Fruit fly (Drosophila melanogaster): ENCODE measurements around the gene Noc1.

Gene Noc1

DNA sequence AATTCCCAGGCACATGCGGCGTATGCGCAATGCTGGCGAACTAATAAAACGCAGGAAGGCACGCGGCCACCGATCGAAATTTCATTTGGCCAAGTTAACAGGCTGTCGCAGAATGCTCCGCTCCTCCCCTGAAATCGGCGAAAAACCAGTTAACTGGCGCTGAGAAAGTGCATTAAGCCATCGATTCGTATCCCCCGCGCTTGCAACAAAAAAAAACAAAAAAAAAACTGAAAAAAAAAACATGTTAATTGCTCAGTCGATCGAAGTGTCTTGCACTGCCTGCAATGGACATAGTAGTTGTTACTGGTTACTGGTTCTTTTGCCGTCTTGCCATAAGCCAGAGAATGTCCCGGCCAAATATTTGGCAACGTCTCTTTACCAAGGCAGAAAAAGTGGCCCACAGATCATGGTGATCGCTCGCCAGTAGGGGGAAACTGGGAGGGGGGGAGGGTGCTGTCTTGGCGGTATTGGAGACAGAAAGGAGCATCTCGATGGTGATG lies 21.8 kb upstream of the Noc1 start:
- TF ChIP-seq h (optimal IDR thresholded peaks at IDR 0.05) (no peak), Myc (optimal IDR thresholded peaks at IDR 0.05) (no peak), insv (optimal IDR thresholded peaks at IDR 0.05) (no peak), psq (optimal IDR thresholded peaks at IDR 0.05) (no peak), Sin3A (optimal IDR thresholded peaks at IDR 0.05) (no peak), ttk (optimal IDR thresholded peaks at IDR 0.05) (no peak)

dm6 chr3L:11053843-11054242 lies 20.7 kb upstream of the Noc1 start, which contains the start of gene CG7888:
Gene CG7888, plus strand, starts transcription at chr3L:11054035.
- TF ChIP-seq psq (optimal IDR thresholded peaks at IDR 0.05) (no peak), insv (optimal IDR thresholded peaks at IDR 0.05) (no peak), ttk (optimal IDR thresholded peaks at IDR 0.05) (no peak), Sin3A (optimal IDR thresholded peaks at IDR 0.05) (no peak), h (optimal IDR thresholded peaks at IDR 0.05) (no peak), Myc (optimal IDR thresholded peaks at IDR 0.05) (no peak)

DNA sequence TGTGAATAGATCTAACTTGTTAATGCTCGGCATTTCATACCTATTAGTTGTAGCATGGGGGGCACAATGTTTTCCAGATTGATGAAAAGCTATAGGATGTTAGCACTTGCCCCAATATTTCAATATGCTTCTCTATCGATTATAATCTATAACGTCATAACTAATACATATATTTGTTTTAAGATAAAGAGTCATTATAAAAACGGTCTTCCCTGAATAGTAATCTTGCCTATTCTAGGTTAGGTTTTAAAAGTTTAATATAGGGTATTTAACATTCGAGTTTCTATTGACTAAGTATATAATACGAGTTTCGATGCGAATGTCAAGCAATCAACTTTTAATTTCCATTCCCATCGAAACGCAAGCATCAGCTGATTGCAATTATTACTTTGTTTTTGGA lies 13.4 kb upstream of the Noc1 start, which contains the start of the genes CG6321 and Blos2:
Gene CG6321, minus strand, starts transcription at position 25 of the 400 bp plus-strand sequence.
Gene Blos2, plus strand, starts transcription at position 372 of the 400 bp plus-strand sequence.
- TF ChIP-seq h (optimal IDR thresholded peaks at IDR 0.05) (no peak), ttk (optimal IDR thresholded peaks at IDR 0.05) (no peak), insv (optimal IDR thresholded peaks at IDR 0.05) (no peak), psq (optimal IDR thresholded peaks at IDR 0.05) (no peak), Myc (optimal IDR thresholded peaks at IDR 0.05) (no peak), Sin3A (optimal IDR thresholded peaks at IDR 0.05) (no peak)

DNA sequence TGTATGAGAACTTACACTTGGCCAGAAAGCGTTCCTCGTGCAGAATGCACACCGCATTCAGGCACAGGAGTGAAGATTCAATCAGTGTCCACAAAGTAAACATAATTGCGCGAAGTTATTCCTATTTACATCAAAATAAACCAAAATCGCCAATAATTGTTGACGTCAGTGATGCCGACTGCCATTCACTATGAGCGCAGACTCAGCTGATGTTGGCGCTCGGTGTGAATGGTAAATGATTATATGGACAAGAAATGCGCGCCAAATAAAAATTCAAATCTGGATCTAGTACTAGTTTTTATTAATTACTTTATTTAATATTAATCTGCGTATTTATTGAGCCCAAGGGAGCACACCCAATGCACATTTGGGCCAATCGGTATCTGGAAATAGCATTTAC lies 12.1 kb upstream of the Noc1 start, which contains the start of gene CG32069:
Gene CG32069, minus strand, starts transcription at position 174 of the 400 bp plus-strand sequence.
- no peak for TF ChIP-seq insv (optimal IDR thresholded peaks at IDR 0.05)
- no peak for TF ChIP-seq h (optimal IDR thresholded peaks at IDR 0.05)
- TF ChIP-seq ttk (optimal IDR thresholded peaks at IDR 0.05): no peak
- no peak for TF ChIP-seq Myc (optimal IDR thresholded peaks at IDR 0.05)
- no peak for TF ChIP-seq Sin3A (optimal IDR thresholded peaks at IDR 0.05)
- no peak for TF ChIP-seq psq (optimal IDR thresholded peaks at IDR 0.05)

DNA sequence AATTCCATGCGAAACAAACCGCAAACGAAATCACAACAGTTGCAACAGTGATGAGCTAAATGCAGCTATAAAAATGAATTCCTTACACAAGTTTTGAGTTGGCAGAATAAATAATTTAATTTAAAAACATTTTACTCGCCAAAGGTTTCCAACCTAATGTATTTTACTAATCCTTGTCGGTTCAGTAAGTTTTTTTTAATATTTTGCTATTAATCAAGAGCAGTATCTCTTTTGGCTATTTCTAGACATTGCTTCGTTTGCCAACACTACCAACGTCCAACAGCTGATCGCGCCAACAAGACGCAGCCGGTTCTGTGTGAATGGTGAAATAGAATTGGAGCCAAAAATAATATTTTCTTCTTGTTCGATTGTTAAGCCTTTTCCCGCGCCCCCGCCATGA lies 9.9 kb upstream of the Noc1 start, which contains the start of the genes CG32075, CG45101 and SuUR:
Gene CG32075, minus strand, starts transcription at position 253 of the 400 bp plus-strand sequence.
Gene CG45101, plus strand, starts transcription at position 303 of the 400 bp plus-strand sequence.
Gene SuUR, plus strand, starts transcription at position 303 of the 400 bp plus-strand sequence.
- TF ChIP-seq ttk (optimal IDR thresholded peaks at IDR 0.05) (no peak), Sin3A (optimal IDR thresholded peaks at IDR 0.05) (no peak), Myc (optimal IDR thresholded peaks at IDR 0.05) (no peak), insv (optimal IDR thresholded peaks at IDR 0.05) (no peak), psq (optimal IDR thresholded peaks at IDR 0.05) (no peak), h (optimal IDR thresholded peaks at IDR 0.05) (no peak)

DNA sequence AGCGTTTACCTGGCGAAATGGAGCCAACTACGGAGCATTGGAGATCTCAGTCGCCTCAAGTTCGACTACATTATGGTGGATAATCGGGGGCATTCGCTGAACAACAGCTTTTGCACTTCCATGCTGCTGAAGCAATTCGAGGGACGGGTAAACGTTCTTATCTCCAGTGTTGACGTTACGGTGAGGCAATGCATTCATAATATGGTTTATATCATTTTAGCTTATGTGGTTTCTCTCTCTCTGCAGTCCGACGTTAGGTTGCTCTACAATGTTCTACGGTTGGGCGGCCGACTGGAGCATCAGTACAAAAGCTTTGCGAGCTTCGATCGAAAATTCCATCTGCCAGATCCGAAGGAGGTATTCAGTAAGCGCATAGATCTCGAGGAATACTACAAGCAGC lies 8.7 kb upstream of the Noc1 start:
- no peak for TF ChIP-seq insv (optimal IDR thresholded peaks at IDR 0.05)
- TF ChIP-seq h (optimal IDR thresholded peaks at IDR 0.05): no peak
- TF ChIP-seq ttk (optimal IDR thresholded peaks at IDR 0.05): no peak
- TF ChIP-seq psq (optimal IDR thresholded peaks at IDR 0.05): no peak
- no peak for TF ChIP-seq Sin3A (optimal IDR thresholded peaks at IDR 0.05)
- TF ChIP-seq Myc (optimal IDR thresholded peaks at IDR 0.05): no peak

- TF ChIP-seq insv (optimal IDR thresholded peaks at IDR 0.05): no peak
- TF ChIP-seq Myc (optimal IDR thresholded peaks at IDR 0.05): no peak
- TF ChIP-seq ttk (optimal IDR thresholded peaks at IDR 0.05): no peak
- TF ChIP-seq Sin3A (optimal IDR thresholded peaks at IDR 0.05): no peak
- TF ChIP-seq psq (optimal IDR thresholded peaks at IDR 0.05): no peak
Measured at dm6 chr3L:11069764-11070163, 4.8 kb upstream of the Noc1 start, which contains the start of gene CG6310. Gene CG6310, minus strand, starts transcription at chr3L:11069864.

- TF ChIP-seq ttk (optimal IDR thresholded peaks at IDR 0.05): no peak
- no peak for TF ChIP-seq psq (optimal IDR thresholded peaks at IDR 0.05)
- TF ChIP-seq h (optimal IDR thresholded peaks at IDR 0.05): no peak
- no peak for TF ChIP-seq Myc (optimal IDR thresholded peaks at IDR 0.05)
- no peak for TF ChIP-seq Sin3A (optimal IDR thresholded peaks at IDR 0.05)
Measured at dm6 chr3L:11070372-11070854, 4.2 kb upstream of the Noc1 start, which contains the start of gene Mocs1. Gene Mocs1, plus strand, starts transcription at chr3L:11070526.

dm6 chr3L:11071057-11071456 lies 3.5 kb upstream of the Noc1 start:
- no peak for TF ChIP-seq h (optimal IDR thresholded peaks at IDR 0.05)
- no peak for TF ChIP-seq ttk (optimal IDR thresholded peaks at IDR 0.05)
- no peak for TF ChIP-seq Myc (optimal IDR thresholded peaks at IDR 0.05)
- TF ChIP-seq Sin3A (optimal IDR thresholded peaks at IDR 0.05): no peak
- TF ChIP-seq insv (optimal IDR thresholded peaks at IDR 0.05): no peak
- TF ChIP-seq psq (optimal IDR thresholded peaks at IDR 0.05): no peak

- no peak for TF ChIP-seq h (optimal IDR thresholded peaks at IDR 0.05)
- no peak for TF ChIP-seq psq (optimal IDR thresholded peaks at IDR 0.05)
- no peak for TF ChIP-seq Sin3A (optimal IDR thresholded peaks at IDR 0.05)
- TF ChIP-seq Myc (optimal IDR thresholded peaks at IDR 0.05): no peak
- no peak for TF ChIP-seq ttk (optimal IDR thresholded peaks at IDR 0.05)
- TF ChIP-seq insv (optimal IDR thresholded peaks at IDR 0.05): no peak
Measured at dm6 chr3L:11083605-11084004, 9.0 kb downstream of the Noc1 start.

DNA sequence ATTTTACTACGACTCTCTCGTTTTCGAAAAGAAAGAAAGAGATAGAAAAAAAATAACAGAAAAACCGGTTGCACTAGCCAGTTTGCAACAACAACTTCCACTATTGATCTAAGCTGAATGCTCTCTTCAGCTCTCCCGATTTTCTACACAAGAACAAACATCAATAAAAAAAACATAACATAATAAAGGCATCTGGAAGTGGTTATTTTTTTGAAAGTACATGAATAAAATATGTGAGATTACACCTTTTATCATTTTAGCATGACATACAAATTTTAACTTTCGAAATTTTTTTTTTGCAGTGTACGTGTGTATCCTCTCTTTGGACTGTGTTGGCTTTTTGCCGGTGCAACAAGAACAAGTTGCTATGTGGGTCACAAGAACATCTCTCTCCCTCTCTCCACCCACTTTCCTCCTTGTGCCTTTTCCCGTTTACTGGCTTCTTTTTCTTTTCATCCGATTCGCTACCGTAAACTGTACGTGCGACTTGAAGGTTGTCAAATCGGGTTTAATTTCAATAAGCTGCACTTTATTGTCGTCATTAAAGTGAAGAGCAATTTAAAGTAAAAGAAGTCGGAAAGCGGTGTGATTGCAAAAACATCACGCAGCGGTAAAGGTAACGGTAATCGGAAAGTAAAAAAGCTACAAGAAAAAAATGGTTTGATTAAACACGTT lies 10.1 kb downstream of the Noc1 start:
- no peak for TF ChIP-seq psq (optimal IDR thresholded peaks at IDR 0.05)
- no peak for TF ChIP-seq Myc (optimal IDR thresholded peaks at IDR 0.05)
- no peak for TF ChIP-seq h (optimal IDR thresholded peaks at IDR 0.05)
- TF ChIP-seq ttk (optimal IDR thresholded peaks at IDR 0.05): no peak
- TF ChIP-seq insv (optimal IDR thresholded peaks at IDR 0.05): no peak
- TF ChIP-seq Sin3A (optimal IDR thresholded peaks at IDR 0.05): no peak

DNA sequence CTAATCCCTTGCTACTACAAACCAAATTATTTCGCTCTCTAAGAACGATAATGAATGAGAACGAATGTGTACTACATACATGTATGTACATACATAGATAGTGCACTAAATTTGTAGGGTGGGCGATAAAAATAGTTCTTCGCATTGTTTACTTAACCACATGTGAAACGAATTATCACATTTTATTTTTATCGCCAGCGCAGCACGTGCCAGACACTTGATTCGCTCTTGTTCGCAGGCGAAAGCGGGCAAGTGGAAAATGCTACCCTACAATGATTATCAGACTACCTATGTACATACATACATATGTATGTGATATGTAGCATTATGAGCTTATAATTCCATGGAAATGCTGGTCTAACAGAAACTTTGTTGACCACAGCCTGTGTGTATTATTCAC lies 11.2 kb downstream of the Noc1 start:
- no peak for TF ChIP-seq insv (optimal IDR thresholded peaks at IDR 0.05)
- TF ChIP-seq psq (optimal IDR thresholded peaks at IDR 0.05): no peak
- TF ChIP-seq Sin3A (optimal IDR thresholded peaks at IDR 0.05): no peak
- TF ChIP-seq Myc (optimal IDR thresholded peaks at IDR 0.05): no peak
- no peak for TF ChIP-seq h (optimal IDR thresholded peaks at IDR 0.05)
- no peak for TF ChIP-seq ttk (optimal IDR thresholded peaks at IDR 0.05)
